Worm (Caenorhabditis elegans) whole organism, mixed stage, embryonic: ENCODE results near the gene twk-4.

Source experiments
- bed-3 ChIP-seq: fragments of 200-800 bp; sonication (Bioruptor generic); optimal IDR thresholded peaks from 3 replicates; lab custom pipeline; 2018; ENCODE audit warnings: mild to moderate bottlenecking, missing genetic modification characterization, moderate library complexity, missing compliant biosample characterization
- ces-1 ChIP-seq: fragments of 150-350 bp; optimal IDR thresholded peaks from 2 replicates; lab custom pipeline; 2014; ENCODE audit warnings: missing biosample characterization, missing genetic modification reagents, missing genetic modification characterization
- drap-1 ChIP-seq: fragments of 200-800 bp; sonication (Bioruptor generic); optimal IDR thresholded peaks from 3 replicates; lab custom pipeline; 2018; ENCODE audit warnings: mild to moderate bottlenecking, missing genetic modification characterization, missing compliant biosample characterization
- elt-1 ChIP-seq: sonication (generic microtip); optimal IDR thresholded peaks from 2 replicates; lab custom pipeline; 2017; ENCODE audit warnings: missing genetic modification characterization, mild to moderate bottlenecking, missing compliant biosample characterization, antibody characterized with exemption, moderate library complexity, borderline replicate concordance; ENCODE audit not compliant: insufficient read depth
- lin-32 ChIP-seq: fragments of 200-800 bp; sonication (Bioruptor generic); optimal IDR thresholded peaks from 2 replicates; lab custom pipeline; 2018; ENCODE audit warnings: mild to moderate bottlenecking, missing genetic modification characterization, missing compliant biosample characterization
- lsy-2 ChIP-seq: fragments of 150-350 bp; optimal IDR thresholded peaks from 2 replicates; lab custom pipeline; 2014; ENCODE audit warnings: missing biosample characterization, missing genetic modification characterization
- mab-5 ChIP-seq: fragments of 150-350 bp; optimal IDR thresholded peaks from 2 replicates; lab custom pipeline; 2014; ENCODE audit warnings: missing biosample characterization, missing genetic modification characterization
- mls-2 ChIP-seq: sonication (generic microtip); optimal IDR thresholded peaks from 2 replicates; lab custom pipeline; 2016; ENCODE audit warnings: mild to moderate bottlenecking, missing genetic modification characterization, moderate library complexity, missing compliant biosample characterization
- nhr-12 ChIP-seq: fragments of 150-350 bp; optimal IDR thresholded peaks from 2 replicates; lab custom pipeline; 2014; ENCODE audit warnings: missing biosample characterization, missing genetic modification characterization
- nhr-76 ChIP-seq: sonication (generic microtip); optimal IDR thresholded peaks from 2 replicates; lab custom pipeline; 2017; ENCODE audit warnings: missing biosample characterization, missing genetic modification characterization
- snpc-4 ChIP-seq: fragments of 150-350 bp; optimal IDR thresholded peaks from 2 replicates; lab custom pipeline; 2014; ENCODE audit warnings: missing biosample characterization, missing genetic modification characterization
- unc-39 ChIP-seq: fragments of 150-350 bp; optimal IDR thresholded peaks from 2 replicates; lab custom pipeline; 2014; ENCODE audit warnings: missing biosample characterization, missing genetic modification characterization
- unc-62 ChIP-seq: fragments of 150-350 bp; optimal IDR thresholded peaks from 2 replicates; lab custom pipeline; 2014; ENCODE audit warnings: missing biosample characterization, missing genetic modification reagents, missing genetic modification characterization
- ztf-11 ChIP-seq: fragments of 150-350 bp; optimal IDR thresholded peaks from 2 replicates; lab custom pipeline; 2014; ENCODE audit warnings: missing biosample characterization, missing genetic modification characterization

- TF ChIP-seq snpc-4 (tag; lab: Kevin White, UChicago) = no peak
- no peak for TF ChIP-seq unc-39 (tag; lab: Kevin White, UChicago)
- no peak for TF ChIP-seq elt-1
- TF ChIP-seq nhr-76 (tag; lab: Kevin White, UChicago) = no peak
- no peak for TF ChIP-seq lsy-2 (tag; lab: Kevin White, UChicago)
- TF ChIP-seq unc-62 (GFP tag; lab: Kevin White, UChicago) = no peak
- TF ChIP-seq ces-1 (GFP tag; lab: Kevin White, UChicago) = no peak
- TF ChIP-seq drap-1 = no peak
- no peak for TF ChIP-seq mls-2 (tag; lab: Kevin White, UChicago)
- no peak for TF ChIP-seq nhr-12 (tag; lab: Kevin White, UChicago)
- TF ChIP-seq lin-32 = no peak
- no peak for TF ChIP-seq ztf-11 (tag; lab: Kevin White, UChicago)
- no peak for TF ChIP-seq mab-5 (tag; lab: Kevin White, UChicago)
- no peak for TF ChIP-seq bed-3
Observed at ce11 chrII:9145961-9146360, 48.1 kb downstream of the twk-4 start, which contains the start of gene W07A12.4.
